Worm (Caenorhabditis elegans): Measurements from ENCODE around the gene C37C3.17.

Gene C37C3.17

ce11 chrV:7878411-7878964, 16.8 kb upstream of the C37C3.17 start, which contains the start of gene F40A3.2:
TSS of gene F40A3.2 (plus strand) at chrV:7878914.
- TF ChIP-seq snu-23 (GFP tag; optimal IDR thresholded peaks at IDR 0.05), result peak; percentile 31
- TF ChIP-seq elt-3 (tag; optimal IDR thresholded peaks at IDR 0.05), result peak in 5 of 6 experiments; percentile 21 to 75 (median 49)
- TF ChIP-seq sox-4 (tag; optimal IDR thresholded peaks at IDR 0.05), result no peak
- TF ChIP-seq nhr-85 (tag), result peak; percentile 85
- peak; percentile 33 for TF ChIP-seq lin-14 (GFP tag; optimal IDR thresholded peaks at IDR 0.05)
- peak; percentile 73 for TF ChIP-seq blmp-1 (tag; optimal IDR thresholded peaks at IDR 0.05)
- no peak for TF ChIP-seq tlp-1 (tag; optimal IDR thresholded peaks at IDR 0.05)
- TF ChIP-seq nhr-20 (tag; optimal IDR thresholded peaks at IDR 0.05), result peak; percentile 31
- TF ChIP-seq ceh-82 (tag; optimal IDR thresholded peaks at IDR 0.05), result no peak
- TF ChIP-seq ama-1 (optimal IDR thresholded peaks at IDR 0.05), result no peak
- no peak for TF ChIP-seq dsc-1 (tag; optimal IDR thresholded peaks at IDR 0.05)
- no peak for TF ChIP-seq pqm-1 (tag; optimal IDR thresholded peaks at IDR 0.05)
- no peak for TF ChIP-seq zag-1 (tag; optimal IDR thresholded peaks at IDR 0.05)
- no peak for TF ChIP-seq skn-1 (tag; optimal IDR thresholded peaks at IDR 0.05)
- TF ChIP-seq lsy-2 (tag; optimal IDR thresholded peaks at IDR 0.05), result peak in 1 of 2 experiments; percentile 22
- no peak for TF ChIP-seq unc-30 (tag; optimal IDR thresholded peaks at IDR 0.05)
- TF ChIP-seq C04F5.9 (tag; optimal IDR thresholded peaks at IDR 0.05), result no peak
- no peak for TF ChIP-seq unc-130 (tag; optimal IDR thresholded peaks at IDR 0.05)
- TF ChIP-seq sptf-1 (tag; optimal IDR thresholded peaks at IDR 0.05), result no peak
- peak in 1 of 2 experiments; percentile 12 for TF ChIP-seq lin-35 (GFP tag; optimal IDR thresholded peaks at IDR 0.05)

- TF ChIP-seq tlp-1 (tag; optimal IDR thresholded peaks at IDR 0.05) (no peak), lsy-2 (tag; optimal IDR thresholded peaks at IDR 0.05) (peak in 1 of 2 experiments; percentile 34), nhr-12 (tag; optimal IDR thresholded peaks at IDR 0.05) (no peak), rnt-1 (tag; optimal IDR thresholded peaks at IDR 0.05) (no peak), zag-1 (tag; optimal IDR thresholded peaks at IDR 0.05) (no peak), F16B12.6 (tag; optimal IDR thresholded peaks at IDR 0.05) (no peak), ceh-63 (GFP tag; optimal IDR thresholded peaks at IDR 0.05) (no peak), lin-13 (GFP tag; optimal IDR thresholded peaks at IDR 0.05) (no peak), fkh-10 (GFP tag; optimal IDR thresholded peaks at IDR 0.05) (no peak), mef-2 (tag; optimal IDR thresholded peaks at IDR 0.05) (no peak), tbx-2 (tag; optimal IDR thresholded peaks at IDR 0.05) (no peak), mab-9 (GFP tag; IDR thresholded peaks at IDR 0.05) (no peak), isw-1 (GFP tag; IDR thresholded peaks at IDR 0.05) (no peak), pqm-1 (tag; optimal IDR thresholded peaks at IDR 0.05) (no peak), ces-1 (GFP tag; optimal IDR thresholded peaks at IDR 0.05) (no peak), Y116A8C.19 (tag; optimal IDR thresholded peaks at IDR 0.05; ENCODE audit: borderline replicate concordance) (no peak), nhr-84 (tag; optimal IDR thresholded peaks at IDR 0.05) (no peak), nhr-20 (tag; optimal IDR thresholded peaks at IDR 0.05) (no peak), vab-15 (tag; optimal IDR thresholded peaks at IDR 0.05) (no peak), blmp-1 (tag; optimal IDR thresholded peaks at IDR 0.05) (peak; percentile 22), ceh-82 (tag; optimal IDR thresholded peaks at IDR 0.05) (no peak), lin-14 (GFP tag; optimal IDR thresholded peaks at IDR 0.05) (peak; percentile 10), lin-15B (tag; optimal IDR thresholded peaks at IDR 0.05) (no peak), lir-3 (tag; optimal IDR thresholded peaks at IDR 0.05; ENCODE audit: poor library complexity) (no peak), aly-2 (tag; optimal IDR thresholded peaks at IDR 0.05) (no peak), hpl-2 (GFP tag; optimal IDR thresholded peaks at IDR 0.05) (no peak), C16A3.4 (tag; optimal IDR thresholded peaks at IDR 0.05) (peak; percentile 2), ets-5 (GFP tag; IDR thresholded peaks at IDR 0.05) (no peak), mep-1 (tag; optimal IDR thresholded peaks at IDR 0.05) (peak; percentile 33), dsc-1 (tag; optimal IDR thresholded peaks at IDR 0.05) (no peak), unc-130 (tag; optimal IDR thresholded peaks at IDR 0.05) (no peak), ceh-90 (tag; optimal IDR thresholded peaks at IDR 0.05) (no peak), irx-1 (tag; optimal IDR thresholded peaks at IDR 0.05) (no peak), unc-86 (tag; optimal IDR thresholded peaks at IDR 0.05) (no peak), fos-1 (tag; optimal IDR thresholded peaks at IDR 0.05) (no peak), nhr-76 (tag; optimal IDR thresholded peaks at IDR 0.05) (no peak), nhr-90 (tag; optimal IDR thresholded peaks at IDR 0.05; ENCODE audit: poor library complexity) (no peak), fkh-4 (tag; optimal IDR thresholded peaks at IDR 0.05; ENCODE audit: borderline replicate concordance) (no peak), pax-3 (tag; optimal IDR thresholded peaks at IDR 0.05) (no peak), swsn-7 (tag; optimal IDR thresholded peaks at IDR 0.05) (no peak), nhr-237 (tag; optimal IDR thresholded peaks at IDR 0.05) (no peak)
Measured at ce11 chrV:7876881-7877475, 15.3 kb upstream of the C37C3.17 start, which contains the start of gene F40A3.3. TSS of gene F40A3.3 (plus strand) at chrV:7877444.

Data from whole organism, L1 larva.